Worm (Caenorhabditis elegans) whole organism, L2 larva: Measurements from ENCODE around the gene C07A9.9.

Experiments used
- F13H6.1 ChIP-seq: sonication (generic microtip); optimal IDR thresholded peaks from 2 replicates; lab custom pipeline; 2016; ENCODE audit warnings: missing genetic modification characterization, missing compliant biosample characterization
- R02D3.7 ChIP-seq: fragments of 150-350 bp; optimal IDR thresholded peaks from 2 replicates; lab custom pipeline; 2014; ENCODE audit warnings: missing biosample characterization, missing genetic modification characterization
- lin-13 ChIP-seq: fragments of 150-350 bp; optimal IDR thresholded peaks from 2 replicates; lab custom pipeline; 2014; ENCODE audit warnings: missing biosample characterization, missing genetic modification reagents, missing genetic modification characterization
- mdl-1 ChIP-seq, 2 experiments: fragments of 150-350 bp in 1 of 2; sonication (generic microtip) in 1 of 2; optimal IDR thresholded peaks; 2 replicates each; lab custom pipeline; 2017; ENCODE audit warnings: missing biosample characterization in 2 of 2, missing genetic modification characterization in 2 of 2
- nhr-25 ChIP-seq: fragments of 150-350 bp; sonication (generic microtip); optimal IDR thresholded peaks from 3 replicates; lab custom pipeline; 2014; ENCODE audit warnings: missing biosample characterization, missing genetic modification characterization
- ztf-11 ChIP-seq: sonication (generic microtip); optimal IDR thresholded peaks from 2 replicates; lab custom pipeline; 2017; ENCODE audit warnings: missing biosample characterization, missing genetic modification characterization

DNA sequence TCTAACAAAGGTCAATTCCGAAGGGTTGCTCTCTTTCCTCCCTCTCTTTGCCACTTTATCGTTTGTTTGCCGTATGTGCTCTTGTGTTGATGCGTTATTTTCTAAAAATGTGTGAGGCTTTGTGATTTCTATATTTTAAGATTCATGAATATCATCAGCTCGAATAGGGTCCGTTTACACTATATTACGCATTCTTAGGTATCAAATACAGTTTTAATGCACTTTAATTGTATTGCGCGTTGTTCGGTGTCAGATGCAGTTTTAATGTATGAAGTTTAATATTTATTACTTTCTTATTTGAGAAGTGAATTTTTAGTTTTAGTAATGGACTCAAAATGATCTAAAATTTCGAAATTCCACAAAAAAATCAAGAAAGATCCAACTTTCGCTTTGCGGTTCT lies 29.0 kb upstream of the C07A9.9 start, which contains the start of gene bud-31:
- no peak for TF ChIP-seq F13H6.1 (tag; lab: Kevin White, UChicago)
- TF ChIP-seq lin-13 (GFP tag; lab: Kevin White, UChicago) = no peak
- no peak for TF ChIP-seq nhr-25 (tag; lab: Kevin White, UChicago)
- TF ChIP-seq ztf-11 (tag; lab: Kevin White, UChicago) = no peak
- no peak for TF ChIP-seq mdl-1 (tag; optimal IDR thresholded peaks at IDR 0.05; lab: Kevin White, UChicago)
- no peak for TF ChIP-seq R02D3.7 (tag; lab: Kevin White, UChicago)
